Worm (Caenorhabditis elegans) whole organism, L4/young adult: ENCODE results near the gene col-169.

Experiments used
- W03F9.2 ChIP-seq: fragments of 150-350 bp; optimal IDR thresholded peaks from 2 replicates; lab custom pipeline; 2014; ENCODE audit warnings: missing biosample characterization, missing genetic modification characterization
- dao-5 ChIP-seq: sonication (generic microtip); optimal IDR thresholded peaks from 2 replicates; lab custom pipeline; 2016; ENCODE audit warnings: missing genotype, missing genetic modification characterization, moderate library complexity, missing compliant biosample characterization
- him-1 ChIP-seq: sonication (generic microtip); optimal IDR thresholded peaks from 2 replicates; lab custom pipeline; 2016; ENCODE audit warnings: missing genotype, missing genetic modification reagents, missing genetic modification characterization, missing compliant biosample characterization

The col-169 gene

ce11 chrX:6357772-6358171 is 28.8 kb downstream of the col-169 start, which contains the start of gene C03B1.10:
Gene C03B1.10, minus strand, starts transcription at chrX:6357872.
- TF ChIP-seq W03F9.2 (tag; lab: Kevin White, UChicago) (no peak), him-1 (tag; lab: Kevin White, UChicago) (no peak), dao-5 (no peak)

- TF ChIP-seq him-1 (tag; lab: Kevin White, UChicago) (no peak), W03F9.2 (tag; lab: Kevin White, UChicago) (no peak)
Measured at ce11 chrX:6360077-6360476, 31.1 kb downstream of the col-169 start.

ce11 chrX:6360658-6361057 is 31.7 kb downstream of the col-169 start, which contains the start of gene C03B1.14:
Gene C03B1.14, minus strand, starts transcription at chrX:6360758.
- TF ChIP-seq him-1 (tag; lab: Kevin White, UChicago) (no peak), W03F9.2 (tag; lab: Kevin White, UChicago) (no peak), dao-5 (no peak)

ce11 chrX:6364196-6364595 is 35.2 kb downstream of the col-169 start, which contains the start of gene C03B1.4:
Gene C03B1.4, plus strand, starts transcription at chrX:6364496.
- no peak for TF ChIP-seq W03F9.2 (tag; lab: Kevin White, UChicago)
- TF ChIP-seq dao-5: no peak

ce11 chrX:6365715-6366114 is 36.8 kb downstream of the col-169 start, which contains the start of gene C03B1.3:
Gene C03B1.3, plus strand, starts transcription at chrX:6366015.
- TF ChIP-seq dao-5: no peak
- no peak for TF ChIP-seq him-1 (tag; lab: Kevin White, UChicago)
- no peak for TF ChIP-seq W03F9.2 (tag; lab: Kevin White, UChicago)

- TF ChIP-seq him-1 (tag; lab: Kevin White, UChicago) (no peak), dao-5 (no peak), W03F9.2 (tag; lab: Kevin White, UChicago) (no peak)
Measured at ce11 chrX:6369717-6370116, 40.8 kb downstream of the col-169 start, which contains the start of gene C03B1.2. Gene C03B1.2, plus strand, starts transcription at chrX:6370017.

- peak; percentile 3 for TF ChIP-seq W03F9.2 (tag; lab: Kevin White, UChicago)
- TF ChIP-seq him-1 (tag; lab: Kevin White, UChicago): no peak
- peak; percentile 64 for TF ChIP-seq dao-5
Measured at ce11 chrX:6371192-6372116, 42.5 kb downstream of the col-169 start.

ce11 chrX:6373348-6373747 is 44.4 kb downstream of the col-169 start, which contains the start of gene C03B1.17:
Gene C03B1.17, plus strand, starts transcription at chrX:6373648.
- TF ChIP-seq W03F9.2 (tag; lab: Kevin White, UChicago) (no peak), him-1 (tag; lab: Kevin White, UChicago) (no peak), dao-5 (no peak)

- TF ChIP-seq him-1 (tag; lab: Kevin White, UChicago) (no peak), dao-5 (no peak), W03F9.2 (tag; lab: Kevin White, UChicago) (no peak)
Measured at ce11 chrX:6374451-6374850, 45.5 kb downstream of the col-169 start, which contains the start of gene C03B1.1. Gene C03B1.1, plus strand, starts transcription at chrX:6374751.

ce11 chrX:6377634-6378288 is 48.8 kb downstream of the col-169 start, which contains the start of gene lmp-1:
Gene lmp-1, minus strand, starts transcription at chrX:6377684.
- TF ChIP-seq W03F9.2 (tag; lab: Kevin White, UChicago) (no peak), him-1 (tag; lab: Kevin White, UChicago) (no peak), dao-5 (no peak)

ce11 chrX:6378363-6378762 is 49.4 kb downstream of the col-169 start:
- TF ChIP-seq dao-5 (no peak), him-1 (tag; lab: Kevin White, UChicago) (peak; percentile 47)
